Worm (Caenorhabditis elegans): Measurements from ENCODE around the gene M02F4.1.
A peak's percentile ranks its signal among the peaks of the same experiment; 100 is the strongest.

M02F4.1 gene

ce11 chrX:3029030-3029429, at the start of gene M02F4.1:
Gene M02F4.1 (minus strand): TSS chrX:3029130.
- TF ChIP-seq unc-62 (GFP tag; optimal IDR thresholded peaks at IDR 0.05) = no peak

DNA sequence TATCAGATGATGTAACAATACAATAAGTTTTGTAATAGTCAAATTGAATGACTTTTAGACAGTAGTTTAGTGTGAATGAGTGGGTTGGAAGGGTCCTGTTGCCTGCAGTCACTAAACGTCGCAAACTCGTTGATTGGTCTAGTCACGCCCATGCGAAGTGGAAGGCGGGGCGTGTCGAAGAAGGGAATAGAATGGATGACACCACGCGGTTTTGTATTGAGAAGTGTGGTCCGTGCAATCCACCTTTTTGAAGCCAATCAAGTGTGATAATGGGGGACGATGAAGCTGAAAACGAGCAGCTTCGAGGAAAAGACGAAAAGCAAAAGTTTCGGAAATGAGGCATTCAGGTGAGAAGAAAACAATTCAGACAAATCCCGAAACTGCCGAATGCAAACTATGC, 41.4 kb upstream of the M02F4.1 start, which contains the start of gene ceh-31:
Gene ceh-31, minus strand, starts transcription at position 101 of the 400 bp plus-strand sequence.
- TF ChIP-seq unc-62 (GFP tag; optimal IDR thresholded peaks at IDR 0.05) = no peak

ce11 chrX:3067052-3067451, 38.1 kb upstream of the M02F4.1 start:
- TF ChIP-seq unc-62 (GFP tag; optimal IDR thresholded peaks at IDR 0.05) = no peak

DNA sequence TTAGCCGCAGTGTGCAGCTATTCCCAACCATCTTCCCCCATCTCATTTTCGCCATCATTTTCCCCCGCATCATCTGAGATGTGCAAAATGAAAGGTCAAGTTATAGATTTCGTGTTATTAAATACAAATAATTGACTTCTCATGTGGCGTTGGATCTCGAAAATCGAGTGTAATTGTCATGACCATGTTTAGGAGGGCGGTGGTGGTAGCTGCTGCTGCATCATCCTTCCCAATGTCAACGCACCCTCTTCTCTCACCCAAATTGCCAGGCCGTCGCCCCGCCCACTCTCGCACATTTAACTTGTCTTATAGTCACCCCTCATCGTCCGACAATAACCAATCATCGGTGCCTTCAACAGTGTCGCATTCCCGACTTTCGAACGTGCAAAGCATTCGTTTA, 34.3 kb upstream of the M02F4.1 start, which contains the start of gene ceh-30:
Gene ceh-30, plus strand, starts transcription at position 301 of the 400 bp plus-strand sequence.
- TF ChIP-seq unc-62 (GFP tag; optimal IDR thresholded peaks at IDR 0.05) = no peak

ce11 chrX:3061698-3062097, 32.8 kb upstream of the M02F4.1 start:
- no peak for TF ChIP-seq unc-62 (GFP tag; optimal IDR thresholded peaks at IDR 0.05)

DNA sequence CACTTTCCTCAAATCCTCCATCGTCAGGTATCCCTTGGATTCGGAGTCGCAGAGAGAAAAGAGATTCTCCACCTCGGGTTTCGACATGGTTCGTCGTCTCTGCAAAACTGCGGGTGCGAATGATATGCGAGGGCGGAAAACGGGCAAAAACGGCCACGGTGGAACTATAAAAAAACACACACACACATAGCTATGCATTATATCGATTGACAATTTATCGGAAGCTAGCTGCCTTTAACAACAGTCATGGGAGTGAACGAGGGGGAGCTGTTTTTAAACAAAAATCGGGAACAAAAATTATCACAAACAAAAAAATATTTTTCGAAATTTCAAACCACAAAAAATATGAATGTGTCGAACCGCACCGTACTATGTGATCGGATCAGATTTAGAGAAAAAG, 30.4 kb upstream of the M02F4.1 start, which contains the start of gene rsef-1:
Gene rsef-1, minus strand, starts transcription at position 101 of the 400 bp plus-strand sequence.
- TF ChIP-seq unc-62 (GFP tag; optimal IDR thresholded peaks at IDR 0.05) = no peak

- TF ChIP-seq unc-62 (GFP tag; optimal IDR thresholded peaks at IDR 0.05) = no peak
Measured at ce11 chrX:3057656-3058055, 28.7 kb upstream of the M02F4.1 start.

ce11 chrX:3056098-3056497, 27.2 kb upstream of the M02F4.1 start:
- no peak for TF ChIP-seq unc-62 (GFP tag; optimal IDR thresholded peaks at IDR 0.05)

DNA sequence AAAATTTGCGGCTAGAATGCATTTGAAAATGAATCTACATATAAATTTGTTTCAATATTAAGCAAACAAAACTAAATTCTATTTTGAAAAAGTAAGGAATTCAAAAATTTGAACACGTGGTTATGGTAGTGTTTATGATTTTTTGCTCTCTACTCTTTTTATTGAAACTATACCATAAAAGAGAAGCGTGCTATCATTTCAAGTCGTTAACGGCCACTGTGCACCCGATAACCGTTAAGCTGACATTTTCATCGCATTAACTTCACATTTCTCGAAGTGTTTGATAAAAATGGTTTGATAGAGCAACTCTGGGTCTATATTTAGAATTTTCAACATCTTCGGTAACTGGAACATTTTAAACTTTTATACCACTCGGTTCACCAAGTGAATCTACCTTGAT, 25.9 kb upstream of the M02F4.1 start, which contains the start of gene twk-26:
Gene twk-26, minus strand, starts transcription at position 23 of the 400 bp plus-strand sequence.
- TF ChIP-seq unc-62 (GFP tag; optimal IDR thresholded peaks at IDR 0.05) = no peak

- TF ChIP-seq unc-62 (GFP tag; optimal IDR thresholded peaks at IDR 0.05) = no peak
Measured at ce11 chrX:3054394-3054793, 25.5 kb upstream of the M02F4.1 start.

ce11 chrX:3051315-3051993, 22.5 kb upstream of the M02F4.1 start:
- TF ChIP-seq unc-62 (GFP tag; optimal IDR thresholded peaks at IDR 0.05) = no peak

DNA sequence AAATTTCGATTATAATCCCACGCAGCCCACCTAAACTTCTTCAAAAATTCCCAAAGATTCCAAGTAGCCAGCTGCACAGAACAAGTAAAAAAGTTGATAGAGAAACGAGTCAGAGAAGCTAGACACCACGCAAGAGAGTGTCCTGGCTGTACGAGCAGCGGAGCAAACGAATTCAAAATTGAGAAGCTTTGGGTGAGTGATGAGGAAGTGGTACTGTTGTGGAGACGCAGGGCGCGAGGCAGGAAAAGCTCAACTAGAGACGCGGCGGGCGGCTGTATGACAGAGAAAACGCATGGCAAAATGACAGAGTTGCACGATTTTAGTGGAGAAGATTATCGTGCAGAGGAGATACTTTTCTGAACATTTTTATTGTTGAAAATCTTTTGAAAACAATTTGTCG, 20.3 kb upstream of the M02F4.1 start:
- TF ChIP-seq unc-62 (GFP tag; optimal IDR thresholded peaks at IDR 0.05) = no peak

DNA sequence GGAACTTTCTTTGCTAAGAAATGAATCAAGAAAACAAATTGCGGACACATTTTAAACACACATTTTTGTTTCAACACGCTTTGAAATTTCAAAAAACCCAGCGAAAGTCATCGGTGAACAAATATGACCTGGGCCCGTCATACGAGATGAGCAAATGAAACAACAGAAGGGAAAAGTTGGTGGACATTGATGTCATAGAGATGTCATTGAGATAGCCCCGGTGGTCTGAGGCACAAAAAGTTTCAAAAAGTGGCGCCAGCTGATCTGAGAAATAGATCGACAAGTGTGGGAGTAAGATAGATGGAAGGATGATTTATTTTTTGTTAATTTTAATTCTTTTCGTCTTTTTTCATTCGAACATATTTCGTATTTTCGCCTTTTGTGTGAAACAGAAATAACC, 19.8 kb upstream of the M02F4.1 start:
- no peak for TF ChIP-seq unc-62 (GFP tag; optimal IDR thresholded peaks at IDR 0.05)

DNA sequence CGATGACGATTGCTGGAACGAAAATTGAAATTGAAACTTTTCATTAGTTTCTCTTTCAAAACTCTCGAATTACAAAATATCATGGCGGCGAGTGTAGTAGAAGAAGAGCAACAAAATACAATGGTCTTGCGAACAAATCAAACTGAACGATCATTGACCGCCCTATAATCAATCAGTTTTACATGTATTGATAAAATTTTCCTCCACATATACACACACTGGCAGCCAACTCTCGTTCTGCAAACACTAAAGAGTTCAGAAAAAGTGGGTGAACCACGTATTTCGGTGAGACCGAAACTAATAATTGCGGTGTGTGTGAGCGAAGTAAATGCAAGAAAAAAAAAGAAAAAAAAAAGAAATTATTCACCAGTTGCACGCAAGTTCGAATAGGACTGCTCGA, 18.3 kb upstream of the M02F4.1 start:
- TF ChIP-seq unc-62 (GFP tag; optimal IDR thresholded peaks at IDR 0.05) = no peak

DNA sequence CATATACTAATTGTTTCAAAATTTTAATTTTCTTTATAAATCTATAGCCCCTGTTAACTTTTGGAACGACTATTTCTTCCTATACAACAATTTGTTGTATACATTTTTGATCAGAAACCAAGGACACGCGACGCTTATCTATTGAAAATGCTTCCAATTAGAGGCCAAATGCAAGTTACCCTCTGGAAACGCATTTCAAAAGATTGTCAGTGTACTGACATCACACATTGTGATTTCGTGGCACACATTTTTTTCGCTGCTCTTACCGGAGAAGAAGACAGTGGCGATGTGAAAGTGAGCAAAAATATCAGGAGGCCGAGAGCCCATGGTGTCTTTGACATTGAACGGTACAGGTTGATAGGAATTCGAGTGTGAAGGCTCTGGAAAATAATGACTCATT, 16.5 kb upstream of the M02F4.1 start, which contains the start of gene cnnm-3:
Gene cnnm-3, minus strand, starts transcription at position 382 of the 400 bp plus-strand sequence.
- TF ChIP-seq unc-62 (GFP tag; optimal IDR thresholded peaks at IDR 0.05) = no peak

DNA sequence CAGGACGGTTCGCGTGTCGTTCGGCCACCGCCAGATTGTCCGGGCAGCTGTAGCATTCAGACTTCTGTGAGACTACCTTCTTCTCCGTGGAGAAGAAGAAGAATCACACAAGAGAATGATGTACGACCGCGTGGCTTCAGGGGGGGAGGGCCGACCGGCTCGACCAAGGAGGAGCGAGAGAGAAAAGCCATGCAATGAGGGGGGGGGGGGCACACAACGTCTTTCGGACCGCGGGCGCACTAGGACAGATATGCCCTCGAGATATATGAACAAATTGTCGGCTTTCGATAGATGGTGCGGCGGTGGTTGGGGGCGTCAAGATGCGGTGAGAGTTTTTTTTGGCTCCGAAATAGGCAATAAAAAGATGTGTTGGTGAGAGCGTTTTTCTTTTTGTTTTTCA, 11.7 kb upstream of the M02F4.1 start:
- no peak for TF ChIP-seq unc-62 (GFP tag; optimal IDR thresholded peaks at IDR 0.05)

DNA sequence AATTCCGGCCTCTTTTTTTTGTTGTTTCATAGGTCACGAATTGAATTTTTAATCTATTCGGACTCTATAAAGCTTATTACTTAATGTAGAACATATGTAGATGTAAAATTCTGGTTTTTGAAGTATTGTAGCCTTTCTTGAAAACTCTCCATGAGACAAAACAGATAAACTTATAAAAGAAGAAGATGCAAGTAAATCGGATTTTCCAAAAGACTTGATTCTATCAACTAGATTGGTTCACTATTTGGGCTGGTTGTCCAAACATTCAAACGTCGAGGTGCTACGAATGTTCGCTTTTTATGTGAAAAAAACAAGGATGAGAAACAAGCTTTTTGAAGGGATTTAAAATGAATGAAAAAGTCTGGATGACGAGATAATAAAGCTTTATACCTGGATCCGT, 11.1 kb upstream of the M02F4.1 start:
- no peak for TF ChIP-seq unc-62 (GFP tag; optimal IDR thresholded peaks at IDR 0.05)

DNA sequence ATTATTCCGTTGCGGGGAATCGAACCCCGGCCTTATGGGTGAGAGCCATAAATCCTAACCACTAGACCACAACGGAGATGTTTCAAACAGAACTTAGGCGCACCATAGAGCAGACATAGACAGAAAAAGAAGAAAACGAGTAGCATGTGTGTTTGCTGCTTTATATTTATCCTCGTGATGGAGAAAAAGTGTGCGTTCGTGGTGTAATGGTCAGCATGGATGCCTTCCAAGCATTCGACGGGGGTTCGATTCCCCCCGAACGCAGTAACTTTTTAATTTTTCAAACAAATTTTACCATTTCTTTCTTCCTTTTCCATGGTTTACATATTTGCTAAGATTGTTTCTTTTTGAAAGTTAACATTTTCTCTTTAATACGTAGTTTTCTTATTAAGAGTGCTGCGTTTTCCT, 7.0 kb upstream of the M02F4.1 start:
- peak; percentile 7 for TF ChIP-seq unc-62 (GFP tag; optimal IDR thresholded peaks at IDR 0.05)
